Fruit fly (Drosophila melanogaster) whole organism, prepupa: ENCODE data around the gene CG18547.

Experiments
- CG15336 ChIP-seq: fragments of 200-800 bp; sonication (Bioruptor generic); IDR thresholded peaks from 2 replicates; pipeline ENCODE4 v1.3.6; 2022; ENCODE audit warnings: missing biosample characterization, missing genetic modification characterization
- CG34406 ChIP-seq: fragments of 200-800 bp; sonication (Bioruptor generic); optimal IDR thresholded peaks from 3 replicates; lab custom pipeline; 2016; ENCODE audit warnings: missing biosample characterization, missing genetic modification characterization
- CG6808 ChIP-seq: fragments of 200-800 bp; sonication (Bioruptor generic); optimal IDR thresholded peaks from 3 replicates; lab custom pipeline; 2017; ENCODE audit warnings: missing biosample characterization, missing genetic modification characterization, mild to moderate bottlenecking, moderate library complexity, missing genetic modification reagents
- CG8632 ChIP-seq: fragments of 200-800 bp; sonication (Bioruptor generic); optimal IDR thresholded peaks from 3 replicates; lab custom pipeline; 2016; ENCODE audit warnings: missing biosample characterization, missing genetic modification characterization
- Gug ChIP-seq: fragments of 200-800 bp; sonication (Bioruptor generic); IDR thresholded peaks from 2 replicates; pipeline ENCODE4 v1.3.6; 2022; ENCODE audit warnings: missing biosample characterization, missing genetic modification characterization
- Met ChIP-seq: fragments of 200-800 bp; sonication (Bioruptor generic); optimal IDR thresholded peaks from 3 replicates; lab custom pipeline; 2016; ENCODE audit warnings: missing biosample characterization, missing genetic modification characterization
- Sox102F ChIP-seq: fragments of 200-800 bp; sonication (Bioruptor generic); optimal IDR thresholded peaks from 2 replicates; lab custom pipeline; 2016; ENCODE audit warnings: missing biosample characterization, mild to moderate bottlenecking, missing genetic modification characterization
- dsx ChIP-seq: fragments of 200-800 bp; optimal IDR thresholded peaks from 3 replicates; lab custom pipeline; 2019; ENCODE audit warnings: missing biosample characterization, mild to moderate bottlenecking, missing genetic modification characterization, moderate library complexity; ENCODE audit not compliant: poor library complexity, severe bottlenecking
- fd85E ChIP-seq: fragments of 200-800 bp; sonication (Bioruptor generic); optimal IDR thresholded peaks from 3 replicates; lab custom pipeline; 2016; ENCODE audit warnings: missing biosample characterization, missing genetic modification characterization
- fkh ChIP-seq: fragments of 200-800 bp; sonication (Bioruptor generic); optimal IDR thresholded peaks from 3 replicates; lab custom pipeline; 2017; ENCODE audit warnings: missing biosample characterization, mild to moderate bottlenecking, missing genetic modification characterization, moderate library complexity
- lz ChIP-seq: fragments of 200-800 bp; sonication (Bioruptor generic); optimal IDR thresholded peaks from 3 replicates; lab custom pipeline; 2016; ENCODE audit warnings: missing biosample characterization, missing genetic modification characterization
- pdm3 ChIP-seq: fragments of 200-800 bp; sonication (Bioruptor generic); optimal IDR thresholded peaks from 3 replicates; lab custom pipeline; 2016; ENCODE audit warnings: missing biosample characterization, missing genetic modification characterization

DNA sequence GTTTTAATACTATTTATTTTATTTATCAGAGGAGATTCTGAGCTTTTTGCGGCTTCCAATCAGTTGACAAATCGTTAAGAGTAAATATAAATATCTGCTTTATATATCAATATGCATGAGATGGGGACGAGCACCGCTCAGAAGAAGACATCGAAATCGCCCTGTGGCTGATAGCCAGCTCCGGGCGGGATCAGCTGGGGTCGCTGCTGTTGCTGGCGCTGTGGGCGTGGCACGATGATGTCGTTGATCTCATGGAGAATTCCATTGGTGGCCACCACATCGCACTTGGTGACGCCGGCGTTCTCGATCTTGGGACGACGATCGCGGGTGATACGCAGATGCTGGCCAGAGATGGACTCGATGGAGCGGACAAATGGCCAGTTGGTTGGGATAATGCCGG, 4.7 kb upstream of the CG18547 start:
- no peak for TF ChIP-seq lz
- no peak for TF ChIP-seq fkh
- TF ChIP-seq pdm3 (GFP tag; lab: Kevin White, UChicago): no peak
- no peak for TF ChIP-seq CG6808
- no peak for TF ChIP-seq fd85E
- no peak for TF ChIP-seq CG34406
- TF ChIP-seq CG15336 (GFP tag; lab: Robert Waterston, UW): no peak
- TF ChIP-seq Gug (GFP tag; lab: Robert Waterston, UW): no peak
- TF ChIP-seq dsx (GFP tag; lab: Kevin White, UChicago): no peak
- no peak for TF ChIP-seq Met (GFP tag; lab: Kevin White, UChicago)
- TF ChIP-seq CG8632 (GFP tag; lab: Kevin White, UChicago): no peak
- no peak for TF ChIP-seq Sox102F (GFP tag; lab: Kevin White, UChicago)
